Worm (Caenorhabditis elegans): Measurements from ENCODE around the gene ifb-1.
"Not testable (repeated sequence)": the region's sequence is repeated elsewhere in the genome, so short reads cannot be mapped to it uniquely, and the experiment has no call there.

The ifb-1 gene

ce11 chrII:5804288-5804687 is 38.9 kb downstream of the ifb-1 start:
- TF ChIP-seq nhr-12 (tag; optimal IDR thresholded peaks at IDR 0.05) (no peak), blmp-1 (tag; optimal IDR thresholded peaks at IDR 0.05; ENCODE audit: insufficient read depth) (no peak), unc-39 (tag; optimal IDR thresholded peaks at IDR 0.05) (no peak), sma-9 (GFP tag; optimal IDR thresholded peaks at IDR 0.05) (no peak), sma-9 (tag; optimal IDR thresholded peaks at IDR 0.05) (no peak), unc-55 (GFP tag; optimal IDR thresholded peaks at IDR 0.05) (no peak), lin-39 (tag; optimal IDR thresholded peaks at IDR 0.05) (no peak), fos-1 (tag; optimal IDR thresholded peaks at IDR 0.05) (peak; percentile 29)

ce11 chrII:5805303-5805702 is 39.9 kb downstream of the ifb-1 start, which contains the start of gene K05F1.10:
K05F1.10 (minus strand) TSS chrII:5805473.
- peak; percentile 17 for TF ChIP-seq crh-2 (tag; optimal IDR thresholded peaks at IDR 0.05)
- TF ChIP-seq egl-27 (tag; optimal IDR thresholded peaks at IDR 0.05) = no peak

ce11 chrII:5806563-5806962 is 41.1 kb downstream of the ifb-1 start:
- no peak for TF ChIP-seq ztf-11 (tag; optimal IDR thresholded peaks at IDR 0.05)
- peak; percentile 17 for TF ChIP-seq crh-2 (tag; optimal IDR thresholded peaks at IDR 0.05)
- TF ChIP-seq fos-1 (tag; optimal IDR thresholded peaks at IDR 0.05) = peak; percentile 80
- TF ChIP-seq gmeb-1 (tag; optimal IDR thresholded peaks at IDR 0.05) = peak; percentile 10

- no peak for TF ChIP-seq unc-62 (GFP tag; optimal IDR thresholded peaks at IDR 0.05)
- TF ChIP-seq nhr-10 (tag; optimal IDR thresholded peaks at IDR 0.05) = no peak
- TF ChIP-seq nhr-77 (tag; optimal IDR thresholded peaks at IDR 0.05) = no peak
Observed at ce11 chrII:5810230-5810629, 44.8 kb downstream of the ifb-1 start, which contains the start of the genes msp-64 and ZK1248.5. msp-64 (minus strand) TSS chrII:5810330. ZK1248.5 (plus strand) TSS chrII:5810514.

ce11 chrII:5815382-5815781 is 50.0 kb downstream of the ifb-1 start, which contains the start of gene wago-5:
wago-5 (minus strand) TSS chrII:5815482.
- not testable (repeated sequence) for TF ChIP-seq ztf-11 (tag; optimal IDR thresholded peaks at IDR 0.05); elt-1 (tag; optimal IDR thresholded peaks at IDR 0.05); blmp-1 (tag; optimal IDR thresholded peaks at IDR 0.05; ENCODE audit: insufficient read depth)

- no peak for TF ChIP-seq F13H6.1 (tag; optimal IDR thresholded peaks at IDR 0.05)
- TF ChIP-seq ztf-4 (tag; optimal IDR thresholded peaks at IDR 0.05) = no peak
- no peak for TF ChIP-seq ceh-16 (tag; optimal IDR thresholded peaks at IDR 0.05)
- no peak for TF ChIP-seq nhr-10 (tag; optimal IDR thresholded peaks at IDR 0.05)
- TF ChIP-seq unc-62 (GFP tag; optimal IDR thresholded peaks at IDR 0.05) = no peak
- TF ChIP-seq nhr-237 (tag; optimal IDR thresholded peaks at IDR 0.05) = no peak
- no peak for TF ChIP-seq nhr-23 (tag; optimal IDR thresholded peaks at IDR 0.05)
- TF ChIP-seq ztf-1 (GFP tag; conservative IDR thresholded peaks at IDR 0.05) = no peak
- TF ChIP-seq unc-39 (tag; optimal IDR thresholded peaks at IDR 0.05) = no peak
- no peak for TF ChIP-seq unc-55 (GFP tag; optimal IDR thresholded peaks at IDR 0.05)
- no peak for TF ChIP-seq mab-5 (tag; optimal IDR thresholded peaks at IDR 0.05)
- TF ChIP-seq nhr-6 (tag; optimal IDR thresholded peaks at IDR 0.05) = no peak
- no peak for TF ChIP-seq sma-9 (GFP tag; optimal IDR thresholded peaks at IDR 0.05)
- TF ChIP-seq sma-9 (tag; optimal IDR thresholded peaks at IDR 0.05) = no peak
- TF ChIP-seq alr-1 (tag; optimal IDR thresholded peaks at IDR 0.05) = no peak
- TF ChIP-seq Y55F3AM.14 (GFP tag; optimal IDR thresholded peaks at IDR 0.05) = no peak
- TF ChIP-seq blmp-1 (tag; optimal IDR thresholded peaks at IDR 0.05; ENCODE audit: insufficient read depth) = no peak
- no peak for TF ChIP-seq ceh-82 (tag; optimal IDR thresholded peaks at IDR 0.05)
- TF ChIP-seq lin-39 (tag; optimal IDR thresholded peaks at IDR 0.05) = no peak
- no peak for TF ChIP-seq nhr-129 (tag; optimal IDR thresholded peaks at IDR 0.05)
Observed at ce11 chrII:5816346-5816745, 50.9 kb downstream of the ifb-1 start, which contains the start of gene ZK1248.20. ZK1248.20 (plus strand) TSS chrII:5816646.

ce11 chrII:5818298-5818697 is 52.9 kb downstream of the ifb-1 start, which contains the start of gene ZK1248.4:
ZK1248.4 (plus strand) TSS chrII:5818598.
- TF ChIP-seq crh-2 (tag; optimal IDR thresholded peaks at IDR 0.05) (no peak), unc-39 (tag; optimal IDR thresholded peaks at IDR 0.05) (no peak), unc-55 (GFP tag; optimal IDR thresholded peaks at IDR 0.05) (no peak), nhr-25 (tag; optimal IDR thresholded peaks at IDR 0.05) (no peak), ceh-82 (tag; optimal IDR thresholded peaks at IDR 0.05) (no peak), dmd-4 (tag; optimal IDR thresholded peaks at IDR 0.05) (no peak)

All from whole organism, L2 larva.